Fruit fly (Drosophila melanogaster): ENCODE results near the gene Blos3.
A peak's percentile ranks its signal among the peaks of the same experiment; 100 is the strongest.

The Blos3 gene

dm6 chr3L:18869035-18869826, 793 bp upstream of the Blos3 start, which contains the start of gene Grx1 (continued):
- TF ChIP-seq Opbp (GFP tag; IDR thresholded peaks at IDR 0.05; ENCODE audit: partially characterized antibody) (no peak), CG17802 (tag; optimal IDR thresholded peaks at IDR 0.05) (peak; percentile 81), CG10654 (GFP tag; optimal IDR thresholded peaks at IDR 0.05) (no peak), kay (GFP tag; optimal IDR thresholded peaks at IDR 0.05) (peak; percentile 55), Rfx (GFP tag; IDR thresholded peaks at IDR 0.05) (peak; percentile 53), CG18599 (GFP tag; optimal IDR thresholded peaks at IDR 0.05) (peak; percentile 52), CG3838 (GFP tag; optimal IDR thresholded peaks at IDR 0.05) (no peak), Hmx (GFP tag; optimal IDR thresholded peaks at IDR 0.05) (peak; percentile 33), pan (optimal IDR thresholded peaks at IDR 0.05) (no peak), pan (GFP tag; optimal IDR thresholded peaks at IDR 0.05 in 1 of 2, IDR thresholded peaks at IDR 0.05 in 1 of 2) (no peak), eve (GFP tag; optimal IDR thresholded peaks at IDR 0.05) (no peak), Xrp1 (GFP tag; IDR thresholded peaks at IDR 0.05) (peak; percentile 57), CG11560 (tag; IDR thresholded peaks at IDR 0.05) (no peak), yki (optimal IDR thresholded peaks at IDR 0.05) (no peak), Med (GFP tag) (peak; percentile 83), toy (GFP tag; IDR thresholded peaks at IDR 0.05) (no peak), klu (GFP tag; IDR thresholded peaks at IDR 0.05) (no peak), CG7786 (GFP tag; optimal IDR thresholded peaks at IDR 0.05) (peak; percentile 40), Bdp1 (GFP tag; optimal IDR thresholded peaks at IDR 0.05) (peak; percentile 8), CG16863 (GFP tag; optimal IDR thresholded peaks at IDR 0.05) (peak; percentile 27), CG12155 (GFP tag; optimal IDR thresholded peaks at IDR 0.05) (peak; percentile 54), zen2 (GFP tag; IDR thresholded peaks at IDR 0.05; ENCODE audit: partially characterized antibody) (no peak), mam (GFP tag; optimal IDR thresholded peaks at IDR 0.05) (peak; percentile 52), CG33213 (GFP tag; optimal IDR thresholded peaks at IDR 0.05) (no peak), CG15696 (tag; optimal IDR thresholded peaks at IDR 0.05) (peak; percentile 29), bab2 (GFP tag; optimal IDR thresholded peaks at IDR 0.05) (peak; percentile 43), CG13894 (tag; optimal IDR thresholded peaks at IDR 0.05) (peak; percentile 35), CG17328 (GFP tag; IDR thresholded peaks at IDR 0.05) (no peak), CG3281 (GFP tag; optimal IDR thresholded peaks at IDR 0.05) (peak; percentile 55), sob (GFP tag; IDR thresholded peaks at IDR 0.05) (peak; percentile 33; the same call in 1 of the 2 replicates), chn (GFP tag; optimal IDR thresholded peaks at IDR 0.05) (no peak), hth (optimal IDR thresholded peaks at IDR 0.05) (no peak), knrl (GFP tag; IDR thresholded peaks at IDR 0.05; ENCODE audit: partially characterized antibody) (no peak), Ada2b (GFP tag; IDR thresholded peaks at IDR 0.05) (peak; percentile 40; the same call in 1 of the 2 replicates), CrebB (tag; optimal IDR thresholded peaks at IDR 0.05) (peak; percentile 38), HmgD (GFP tag; optimal IDR thresholded peaks at IDR 0.05) (no peak), Chrac-16 (GFP tag; optimal IDR thresholded peaks at IDR 0.05) (peak; percentile 44), luna (GFP tag; optimal IDR thresholded peaks at IDR 0.05) (no peak), CG8765 (GFP tag; IDR thresholded peaks at IDR 0.05) (no peak), CG17829 (tag; optimal IDR thresholded peaks at IDR 0.05) (peak; percentile 76), bigmax (GFP tag; optimal IDR thresholded peaks at IDR 0.05) (no peak), CG4282 (GFP tag; optimal IDR thresholded peaks at IDR 0.05) (peak; percentile 10), D (optimal IDR thresholded peaks at IDR 0.05) (no peak), D (GFP tag; optimal IDR thresholded peaks at IDR 0.05) (peak; percentile 47), CG32532 (GFP tag; IDR thresholded peaks at IDR 0.05) (peak; percentile 45; the same call in 1 of the 2 replicates), bbx (GFP tag; IDR thresholded peaks at IDR 0.05; ENCODE audit: partially characterized antibody) (no peak), HmgZ (tag; optimal IDR thresholded peaks at IDR 0.05) (no peak), CG17361 (GFP tag; IDR thresholded peaks at IDR 0.05) (peak; percentile 71; the same call in 2 of the 3 replicates), ab (GFP tag; optimal IDR thresholded peaks at IDR 0.05) (no peak), chif (GFP tag; optimal IDR thresholded peaks at IDR 0.05) (peak; percentile 38 to 49), vvl (GFP tag; IDR thresholded peaks at IDR 0.05) (peak; percentile 67)
